Fruit fly (Drosophila melanogaster) whole organism, embryonic: ENCODE results near the gene CG13113.

Experiments
- CG12942 ChIP-seq: fragments of 200-800 bp; sonication (Bioruptor generic); optimal IDR thresholded peaks from 3 replicates; lab custom pipeline; 2016; ENCODE audit warnings: missing biosample characterization, missing genetic modification characterization
- CG15073 ChIP-seq: fragments of 200-800 bp; sonication (Bioruptor generic); optimal IDR thresholded peaks from 2 replicates; lab custom pipeline; 2016; ENCODE audit warnings: missing biosample characterization, missing genetic modification characterization
- CG1647 ChIP-seq: fragments of 200-800 bp; sonication (Bioruptor generic); optimal IDR thresholded peaks from 3 replicates; lab custom pipeline; 2016; ENCODE audit warnings: missing biosample characterization, missing genetic modification characterization
- CG17359 ChIP-seq: fragments of 200-800 bp; sonication (Bioruptor generic); optimal IDR thresholded peaks from 3 replicates; lab custom pipeline; 2018; ENCODE audit warnings: missing biosample characterization, mild to moderate bottlenecking, missing genetic modification characterization, moderate library complexity
- CG6272 ChIP-seq: fragments of 200-800 bp; sonication (Bioruptor generic); IDR thresholded peaks from 2 replicates; pipeline ENCODE4 v1.3.6; 2022; ENCODE audit warnings: missing biosample characterization, missing genetic modification characterization
- CG7271 ChIP-seq: fragments of 200-800 bp; sonication (Bioruptor generic); optimal IDR thresholded peaks from 2 replicates; lab custom pipeline; 2018; ENCODE audit warnings: missing biosample characterization, mild to moderate bottlenecking, missing genetic modification characterization, moderate library complexity
- Dref ChIP-seq: fragments of 200-800 bp; sonication (Bioruptor generic); IDR thresholded peaks from 2 replicates; pipeline ENCODE4 v1.3.6; 2022; ENCODE audit warnings: missing biosample characterization, missing genetic modification characterization
- caup ChIP-seq: fragments of 200-800 bp; sonication (Bioruptor generic); optimal IDR thresholded peaks from 3 replicates; lab custom pipeline; 2017; ENCODE audit warnings: missing biosample characterization, mild to moderate bottlenecking, missing genetic modification characterization, moderate library complexity; ENCODE audit not compliant: severe bottlenecking
- mirr ChIP-seq: fragments of 200-800 bp; sonication (Bioruptor generic); optimal IDR thresholded peaks from 3 replicates; lab custom pipeline; 2018; ENCODE audit warnings: missing biosample characterization, mild to moderate bottlenecking, missing genetic modification characterization
- psq ChIP-seq: fragments of 200-800 bp; sonication (Bioruptor generic); optimal IDR thresholded peaks from 2 replicates; lab custom pipeline; 2017; ENCODE audit warnings: missing biosample characterization, missing genetic modification characterization

DNA sequence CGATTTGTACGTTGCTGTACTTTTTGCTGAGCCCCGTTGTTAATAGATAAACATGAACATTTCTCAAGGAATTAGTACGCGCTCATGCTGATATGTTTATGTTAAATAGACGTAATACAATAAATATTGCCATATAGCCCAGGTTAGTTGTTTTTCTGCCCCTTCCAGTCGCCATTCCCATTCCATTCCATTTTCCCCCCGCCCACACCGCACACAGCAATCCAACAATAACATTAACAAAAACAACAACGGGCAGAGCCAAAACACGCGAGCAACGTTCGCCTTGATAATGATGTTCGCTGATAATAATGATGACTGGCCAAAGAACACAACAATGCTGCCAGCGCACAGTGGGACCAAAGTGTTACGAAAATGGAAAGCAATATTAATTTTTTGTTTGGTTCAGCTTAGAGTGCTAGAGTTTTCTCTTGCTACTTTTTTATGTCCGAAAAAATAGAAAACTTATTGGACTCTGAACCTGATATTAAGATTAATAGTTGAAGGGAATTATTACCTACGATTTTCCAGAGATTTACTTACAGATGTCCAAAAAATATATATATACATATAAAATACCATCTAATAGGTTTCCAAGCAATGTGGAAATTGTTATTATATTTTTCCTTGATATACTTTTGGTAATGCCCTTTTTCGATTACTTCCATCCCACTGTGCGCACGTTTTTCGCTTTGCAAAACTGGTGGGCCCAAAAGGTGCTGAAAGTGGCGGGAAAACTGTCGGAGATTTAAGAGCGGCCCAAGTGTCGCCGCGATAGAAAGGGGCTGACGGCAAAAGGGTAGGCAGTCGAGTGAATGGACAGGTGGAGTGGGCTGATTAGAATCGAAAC is 25.8 kb downstream of the CG13113 start:
- TF ChIP-seq CG15073 (GFP tag; lab: Kevin White, UChicago): peak; percentile 62
- TF ChIP-seq psq (GFP tag; lab: Kevin White, UChicago): peak; percentile 89
- peak; percentile 89 for TF ChIP-seq CG1647 (GFP tag; lab: Kevin White, UChicago)
- peak; percentile 97 for TF ChIP-seq caup (GFP tag; lab: Kevin White, UChicago)
- TF ChIP-seq mirr: peak; percentile 64
- TF ChIP-seq CG6272 (GFP tag; lab: Robert Waterston, UW): peak; percentile 73; the same call in 1 of the 2 replicates
- peak; percentile 91 for TF ChIP-seq CG12942 (GFP tag; lab: Kevin White, UChicago)
- TF ChIP-seq Dref (GFP tag; lab: Robert Waterston, UW): no peak
- peak; percentile 56 for TF ChIP-seq CG7271 (tag; lab: Kevin White, UChicago)
- TF ChIP-seq CG17359 (tag; lab: Kevin White, UChicago): peak; percentile 94
